Fruit fly (Drosophila melanogaster) whole organism, embryonic: ENCODE results near the gene Sfxn2.
A peak's percentile ranks its signal among the peaks of the same experiment; 100 is the strongest.

ENCODE experiments used
- Atf-2 ChIP-seq: fragments of 200-800 bp; sonication (Bioruptor generic); optimal IDR thresholded peaks from 2 replicates; lab custom pipeline; 2016; ENCODE audit warnings: missing biosample characterization, missing genetic modification characterization
- Awh ChIP-seq: fragments of 200-800 bp; sonication (Bioruptor generic); IDR thresholded peaks from 2 replicates; pipeline ENCODE4, ENCODE4 v1.3.6; 2022; ENCODE audit warnings: missing biosample characterization, missing genetic modification characterization
- CG11085 ChIP-seq: fragments of 200-800 bp; sonication (Bioruptor generic); IDR thresholded peaks from 2 replicates; pipeline ENCODE4 v1.3.6; 2022; ENCODE audit warnings: missing biosample characterization, missing genetic modification characterization
- CG11560 ChIP-seq: fragments of 200-800 bp; sonication (Bioruptor generic); IDR thresholded peaks from 3 replicates; pipeline ENCODE4 v1.3.6; 2022; ENCODE audit warnings: missing biosample characterization, missing genetic modification characterization
- CG12236 ChIP-seq: fragments of 200-800 bp; sonication (Bioruptor generic); optimal IDR thresholded peaks from 2 replicates; lab custom pipeline; 2016; ENCODE audit warnings: missing biosample characterization, missing genetic modification characterization
- CG1233 ChIP-seq: fragments of 200-800 bp; sonication (Bioruptor generic); optimal IDR thresholded peaks from 4 replicates; lab custom pipeline; 2018; ENCODE audit warnings: missing biosample characterization, mild to moderate bottlenecking, missing genetic modification characterization
- CG12769 ChIP-seq: fragments of 200-800 bp; sonication (Bioruptor generic); optimal IDR thresholded peaks from 2 replicates; lab custom pipeline; 2019; ENCODE audit warnings: missing biosample characterization, mild to moderate bottlenecking, missing genetic modification characterization, moderate library complexity
- CG13296 ChIP-seq: fragments of 200-800 bp; sonication (Bioruptor generic); optimal IDR thresholded peaks from 3 replicates; lab custom pipeline; 2018; ENCODE audit warnings: missing biosample characterization, mild to moderate bottlenecking, missing genetic modification characterization
- CG17186 ChIP-seq: fragments of 200-800 bp; sonication (Bioruptor generic); optimal IDR thresholded peaks from 3 replicates; lab custom pipeline; 2017; ENCODE audit warnings: missing biosample characterization, missing genetic modification reagents, missing genetic modification characterization
- CG17568 ChIP-seq: fragments of 200-800 bp; sonication (Bioruptor generic); optimal IDR thresholded peaks from 2 replicates; lab custom pipeline; 2018; ENCODE audit warnings: missing biosample characterization, mild to moderate bottlenecking, missing genetic modification characterization, moderate library complexity
- CG2120 ChIP-seq: fragments of 200-800 bp; sonication (Bioruptor generic); optimal IDR thresholded peaks from 3 replicates; lab custom pipeline; 2016; ENCODE audit warnings: missing biosample characterization, missing genetic modification characterization
- CG2129 ChIP-seq: fragments of 200-800 bp; sonication (Bioruptor generic); IDR thresholded peaks from 2 replicates; pipeline ENCODE4 v1.3.6; 2022; ENCODE audit warnings: missing biosample characterization, missing genetic modification characterization; ENCODE audit not compliant: partially characterized antibody
- CG3281 ChIP-seq: fragments of 200-800 bp; sonication (Bioruptor generic); optimal IDR thresholded peaks from 3 replicates; lab custom pipeline; 2017; ENCODE audit warnings: missing biosample characterization, mild to moderate bottlenecking, missing genetic modification characterization
- CG3407 ChIP-seq: fragments of 200-800 bp; sonication (Bioruptor generic); optimal IDR thresholded peaks from 2 replicates; lab custom pipeline; 2018; ENCODE audit warnings: missing biosample characterization, mild to moderate bottlenecking, missing genetic modification characterization
- CG34376 ChIP-seq: fragments of 200-800 bp; sonication (Bioruptor generic); optimal IDR thresholded peaks from 2 replicates; lab custom pipeline; 2018; ENCODE audit warnings: missing biosample characterization, mild to moderate bottlenecking, missing genetic modification characterization
- CG4360 ChIP-seq: fragments of 200-800 bp; sonication (Bioruptor generic); IDR thresholded peaks from 2 replicates; pipeline ENCODE4 v1.3.6; 2022; ENCODE audit warnings: missing biosample characterization, missing genetic modification characterization
- CG4730 ChIP-seq: fragments of 200-800 bp; sonication (Bioruptor generic); IDR thresholded peaks from 2 replicates; pipeline ENCODE4 v1.3.6; 2022; ENCODE audit warnings: missing biosample characterization, missing genetic modification characterization
- CG6765 ChIP-seq: fragments of 200-800 bp; sonication (Bioruptor generic); optimal IDR thresholded peaks from 3 replicates; lab custom pipeline; 2017; ENCODE audit warnings: missing biosample characterization, mild to moderate bottlenecking, missing genetic modification characterization
- CG7928 ChIP-seq: fragments of 200-800 bp; sonication (Bioruptor generic); optimal IDR thresholded peaks from 2 replicates; lab custom pipeline; 2017; ENCODE audit warnings: missing biosample characterization, mild to moderate bottlenecking, missing genetic modification characterization
- D19B ChIP-seq: fragments of 200-800 bp; sonication (Bioruptor generic); optimal IDR thresholded peaks from 2 replicates; lab custom pipeline; 2017; ENCODE audit warnings: missing biosample characterization, mild to moderate bottlenecking, missing genetic modification characterization
- Dbx ChIP-seq: fragments of 200-800 bp; sonication (Bioruptor generic); IDR thresholded peaks from 3 replicates; pipeline ENCODE4 v1.3.6; 2022; ENCODE audit warnings: missing biosample characterization, missing genetic modification characterization
- Fer1 ChIP-seq: fragments of 200-800 bp; sonication (Bioruptor generic); optimal IDR thresholded peaks from 2 replicates; lab custom pipeline; 2017; ENCODE audit warnings: missing biosample characterization, mild to moderate bottlenecking, missing genetic modification characterization
- Gug ChIP-seq: fragments of 200-800 bp; sonication (Bioruptor generic); IDR thresholded peaks from 4 replicates; pipeline ENCODE4 v1.3.6; 2022; ENCODE audit warnings: missing biosample characterization, missing genetic modification characterization
- HmgZ ChIP-seq: fragments of 200-800 bp; sonication (Bioruptor generic); optimal IDR thresholded peaks from 2 replicates; lab custom pipeline; 2018; ENCODE audit warnings: missing biosample characterization, mild to moderate bottlenecking, missing genetic modification characterization
- Med ChIP-seq: fragments of 200-800 bp; sonication (Bioruptor generic); peaks from one replicate; lab custom pipeline; 2016; ENCODE audit warnings: missing biosample characterization, missing genetic modification characterization, mild to moderate bottlenecking, inconsistent platforms, moderate library complexity
- NC2α ChIP-seq: fragments of 200-800 bp; sonication (Bioruptor generic); optimal IDR thresholded peaks from 2 replicates; lab custom pipeline; 2016; ENCODE audit warnings: missing biosample characterization, missing genetic modification characterization
- NK7.1 ChIP-seq: fragments of 200-800 bp; sonication (Bioruptor generic); optimal IDR thresholded peaks from 3 replicates; lab custom pipeline; 2016; ENCODE audit warnings: missing biosample characterization, missing genetic modification characterization
- Scr ChIP-seq: fragments of 200-800 bp; sonication (Bioruptor generic); IDR thresholded peaks from 2 replicates; pipeline ENCODE4 v1.3.6; 2022; ENCODE audit warnings: missing biosample characterization, missing genetic modification characterization; ENCODE audit not compliant: partially characterized antibody
- YL-1 ChIP-seq: fragments of 200-800 bp; sonication (Bioruptor generic); optimal IDR thresholded peaks from 3 replicates; lab custom pipeline; 2017; ENCODE audit warnings: missing biosample characterization, mild to moderate bottlenecking, missing genetic modification characterization
- ac ChIP-seq: fragments of 200-800 bp; sonication (Bioruptor generic); optimal IDR thresholded peaks from 3 replicates; lab custom pipeline; 2017; ENCODE audit warnings: missing biosample characterization, mild to moderate bottlenecking, missing genetic modification characterization
- ap ChIP-seq: fragments of 200-800 bp; sonication (Bioruptor generic); IDR thresholded peaks from 2 replicates; pipeline ENCODE4 v1.3.6; 2022; ENCODE audit warnings: missing biosample characterization, missing genetic modification characterization
- bsh ChIP-seq, 2 experiments: fragments of 200-800 bp; sonication (Bioruptor generic); optimal IDR thresholded peaks; 2 replicates each; lab custom pipeline; 2017 to 2018; ENCODE audit warnings: mild to moderate bottlenecking in 2 of 2, missing biosample characterization in 2 of 2, missing genetic modification characterization in 2 of 2, moderate library complexity in 1 of 2
- cas ChIP-seq: fragments of 200-800 bp; sonication (Bioruptor generic); IDR thresholded peaks from 2 replicates; pipeline ENCODE4 v1.3.6; 2022; ENCODE audit warnings: missing biosample characterization, missing genetic modification characterization
- corto ChIP-seq: fragments of 200-800 bp; sonication (Bioruptor generic); optimal IDR thresholded peaks from 2 replicates; lab custom pipeline; 2016; ENCODE audit warnings: missing biosample characterization, mild to moderate bottlenecking, missing genetic modification characterization, moderate library complexity
- dmrt99B ChIP-seq: fragments of 200-800 bp; sonication (Bioruptor generic); optimal IDR thresholded peaks from 2 replicates; lab custom pipeline; 2018; ENCODE audit warnings: missing biosample characterization, mild to moderate bottlenecking, missing genetic modification characterization, moderate library complexity
- emc ChIP-seq: fragments of 200-800 bp; sonication (Bioruptor generic); optimal IDR thresholded peaks from 2 replicates; lab custom pipeline; 2016; ENCODE audit warnings: missing biosample characterization, missing genetic modification characterization
- exex ChIP-seq: fragments of 200-800 bp; sonication (Bioruptor generic); optimal IDR thresholded peaks from 4 replicates; lab custom pipeline; 2018; ENCODE audit warnings: missing biosample characterization, mild to moderate bottlenecking, missing genetic modification characterization, moderate library complexity
- fu2 ChIP-seq: fragments of 200-800 bp; sonication (Bioruptor generic); optimal IDR thresholded peaks from 2 replicates; lab custom pipeline; 2016; ENCODE audit warnings: missing biosample characterization, missing genetic modification characterization
- gem ChIP-seq: fragments of 200-800 bp; sonication (Bioruptor generic); optimal IDR thresholded peaks from 2 replicates; lab custom pipeline; 2019; ENCODE audit warnings: missing biosample characterization, mild to moderate bottlenecking, missing genetic modification characterization, moderate library complexity
- her ChIP-seq: fragments of 200-800 bp; sonication (Bioruptor generic); optimal IDR thresholded peaks from 2 replicates; lab custom pipeline; 2016; ENCODE audit warnings: missing biosample characterization, missing genetic modification characterization
- klu ChIP-seq: fragments of 200-800 bp; sonication (Bioruptor generic); IDR thresholded peaks from 2 replicates; pipeline ENCODE4 v1.3.6; 2022; ENCODE audit warnings: missing biosample characterization, missing genetic modification characterization
- lmd ChIP-seq: fragments of 200-800 bp; sonication (Bioruptor generic); IDR thresholded peaks from 2 replicates; pipeline ENCODE4 v1.3.6; 2022; ENCODE audit warnings: missing biosample characterization, missing genetic modification characterization
- nerfin-1 ChIP-seq: fragments of 200-800 bp; sonication (Bioruptor generic); optimal IDR thresholded peaks from 3 replicates; lab custom pipeline; 2019; ENCODE audit warnings: missing biosample characterization, mild to moderate bottlenecking, missing genetic modification characterization, moderate library complexity
- nerfin-2 ChIP-seq: fragments of 200-800 bp; sonication (Bioruptor generic); IDR thresholded peaks from 2 replicates; pipeline ENCODE4 v1.3.6; 2022; ENCODE audit warnings: missing biosample characterization, missing genetic modification characterization; ENCODE audit not compliant: partially characterized antibody
- pho ChIP-seq: fragments of 200-800 bp; sonication (Bioruptor generic); optimal IDR thresholded peaks from 2 replicates; lab custom pipeline; 2016; ENCODE audit warnings: missing biosample characterization, missing genetic modification characterization
- pros ChIP-seq: fragments of 200-800 bp; sonication (Bioruptor generic); optimal IDR thresholded peaks from 3 replicates; lab custom pipeline; 2019; ENCODE audit warnings: missing biosample characterization, mild to moderate bottlenecking, missing genetic modification characterization, moderate library complexity
- psq ChIP-seq: fragments of 200-800 bp; sonication (Bioruptor generic); optimal IDR thresholded peaks from 2 replicates; lab custom pipeline; 2017; ENCODE audit warnings: missing biosample characterization, missing genetic modification characterization
- rib ChIP-seq: fragments of 200-800 bp; sonication (Bioruptor generic); IDR thresholded peaks from 2 replicates; pipeline ENCODE4 v1.3.6; 2022; ENCODE audit warnings: missing biosample characterization, missing genetic modification characterization
- run ChIP-seq: fragments of 200-800 bp; sonication (Bioruptor generic); optimal IDR thresholded peaks from 3 replicates; lab custom pipeline; 2018; ENCODE audit warnings: missing biosample characterization, mild to moderate bottlenecking, missing genetic modification characterization
- tgo ChIP-seq: fragments of 200-800 bp; sonication (Bioruptor generic); IDR thresholded peaks from 3 replicates; pipeline ENCODE4 v1.3.6; 2022; ENCODE audit warnings: missing biosample characterization, missing genetic modification characterization
- wdn ChIP-seq: fragments of 200-800 bp; sonication (Bioruptor generic); IDR thresholded peaks from 2 replicates; pipeline ENCODE4 v1.3.6; 2022; ENCODE audit warnings: missing biosample characterization, missing genetic modification characterization

Gene Sfxn2

DNA sequence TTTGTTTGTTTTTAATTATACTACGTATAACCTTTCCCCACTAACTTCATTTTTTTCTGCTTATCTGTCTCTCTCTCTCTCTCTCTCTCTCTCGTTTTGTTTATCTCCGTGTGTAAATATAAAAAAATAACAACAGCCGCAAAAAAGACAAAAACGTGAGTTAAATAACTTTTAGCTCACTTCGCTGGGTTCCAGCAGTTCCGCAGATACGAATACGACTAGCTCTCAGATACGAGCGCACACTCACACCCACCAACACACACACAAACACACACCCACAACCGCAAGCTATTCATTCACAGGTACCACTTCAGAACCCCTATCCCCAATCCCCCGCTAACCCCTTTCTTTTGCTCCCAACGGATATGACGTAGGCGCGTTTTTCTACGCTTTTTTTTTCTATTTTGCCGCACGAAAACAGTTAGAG, 9.2 kb downstream of the Sfxn2 start (continued):
- TF ChIP-seq YL-1 (GFP tag; lab: Kevin White, UChicago) (no peak), tgo (GFP tag; lab: Robert Waterston, UW) (no peak; the same call in 2 of the 3 replicates), klu (no peak), gem (tag; lab: Kevin White, UChicago) (no peak), CG4360 (GFP tag; lab: Robert Waterston, UW) (no peak), psq (no peak), Atf-2 (GFP tag; lab: Kevin White, UChicago) (no peak), Med (peak; percentile 65), rib (GFP tag; lab: Robert Waterston, UW) (peak; percentile 67; the same call in 1 of the 2 replicates), CG2120 (GFP tag; lab: Kevin White, UChicago) (no peak), exex (tag; lab: Kevin White, UChicago) (peak; percentile 58), CG3281 (GFP tag; lab: Kevin White, UChicago) (peak; percentile 39), CG12769 (tag; lab: Kevin White, UChicago) (peak; percentile 69), lmd (GFP tag; lab: Robert Waterston, UW) (no peak), Fer1 (GFP tag; lab: Kevin White, UChicago) (peak; percentile 31), Scr (GFP tag; lab: Robert Waterston, UW) (0 out of 2 replicates have a peak, but pooled peaks have one; percentile 11), CG34376 (GFP tag; lab: Kevin White, UChicago) (peak; percentile 82), bsh (GFP tag; optimal IDR thresholded peaks at IDR 0.05; lab: Kevin White, UChicago) (peak in 1 of 2 experiments; percentile 74), ap (no peak), Dbx (GFP tag; lab: Robert Waterston, UW) (peak; percentile 50; the same call in 1 of the 3 replicates), emc (GFP tag; lab: Kevin White, UChicago) (no peak), her (GFP tag; lab: Kevin White, UChicago) (no peak), CG2129 (GFP tag; lab: Robert Waterston, UW) (no peak), D19B (GFP tag; lab: Kevin White, UChicago) (no peak), pho (GFP tag; lab: Kevin White, UChicago) (no peak), CG7928 (no peak), CG1233 (no peak), NK7.1 (GFP tag; lab: Kevin White, UChicago) (no peak), corto (no peak), nerfin-1 (tag; lab: Kevin White, UChicago) (peak; percentile 24), ac (no peak), nerfin-2 (GFP tag; lab: Robert Waterston, UW) (no peak), CG3407 (GFP tag; lab: Kevin White, UChicago) (no peak), HmgZ (tag; lab: Kevin White, UChicago) (peak; percentile 49), pros (GFP tag; lab: Kevin White, UChicago) (peak; percentile 43), dmrt99B (tag; lab: Kevin White, UChicago) (peak; percentile 10), CG13296 (GFP tag; lab: Kevin White, UChicago) (peak; percentile 11), CG4730 (no peak), NC2α (GFP tag; lab: Kevin White, UChicago) (no peak), fu2 (GFP tag; lab: Kevin White, UChicago) (no peak), cas (no peak), CG11085 (GFP tag; lab: Robert Waterston, UW) (no peak), run (tag; lab: Kevin White, UChicago) (no peak), Awh (0 out of 2 replicates have a peak, but pooled peaks have one; percentile 42), CG17186 (GFP tag; lab: Kevin White, UChicago) (no peak), CG6765 (GFP tag; lab: Kevin White, UChicago) (peak; percentile 43), CG12236 (GFP tag; lab: Kevin White, UChicago) (no peak), wdn (no peak), Gug (GFP tag; lab: Robert Waterston, UW) (no peak), CG17568 (peak; percentile 19), CG11560 (tag; lab: Robert Waterston, UW) (no peak)
